Worm (Caenorhabditis elegans): ENCODE data around the gene ZK686.3.

Gene ZK686.3

DNA sequence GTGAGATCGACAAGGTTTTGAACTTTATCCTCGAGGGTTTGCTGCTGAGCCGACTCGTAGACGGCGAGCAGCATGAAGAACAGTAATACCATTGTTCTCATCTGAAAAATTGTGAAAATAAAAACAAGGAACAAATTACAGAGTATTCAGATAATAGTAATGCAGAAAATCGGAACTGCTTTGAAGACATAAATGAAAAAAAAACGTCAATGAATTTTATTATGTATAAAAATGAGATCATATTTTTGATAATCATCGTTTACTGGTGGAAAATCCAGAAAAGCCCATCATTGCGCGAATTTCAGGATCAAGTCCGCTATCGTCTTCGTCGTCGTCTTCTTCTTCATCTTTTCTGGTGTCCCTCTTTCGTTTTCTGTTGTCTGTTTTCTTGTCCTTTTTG, at the start of gene ZK686.3:
Gene ZK686.3 (minus strand): TSS at position 101 of the 400 bp plus-strand sequence.
- no peak for TF ChIP-seq unc-62 (GFP tag; optimal IDR thresholded peaks at IDR 0.05)

DNA sequence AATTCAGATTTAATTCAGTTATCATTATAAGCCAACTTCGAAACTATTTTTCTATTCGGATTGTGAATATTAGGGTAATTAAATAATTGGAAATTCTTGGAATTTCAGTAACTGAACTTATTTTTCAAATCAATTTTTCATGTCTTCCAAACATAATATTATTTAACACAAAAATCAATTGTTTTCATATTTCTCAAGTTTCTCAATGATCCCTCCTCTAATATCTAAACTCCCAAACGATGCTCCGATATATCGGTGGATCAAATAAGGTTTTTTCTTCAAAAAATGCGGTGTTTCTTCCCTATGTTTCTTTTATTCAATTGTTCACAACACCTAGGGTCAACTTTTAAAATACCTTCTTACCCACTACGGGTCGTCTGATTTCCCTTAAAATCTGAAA, 47.6 kb upstream of the ZK686.3 start:
- TF ChIP-seq unc-62 (GFP tag; optimal IDR thresholded peaks at IDR 0.05), result no peak

DNA sequence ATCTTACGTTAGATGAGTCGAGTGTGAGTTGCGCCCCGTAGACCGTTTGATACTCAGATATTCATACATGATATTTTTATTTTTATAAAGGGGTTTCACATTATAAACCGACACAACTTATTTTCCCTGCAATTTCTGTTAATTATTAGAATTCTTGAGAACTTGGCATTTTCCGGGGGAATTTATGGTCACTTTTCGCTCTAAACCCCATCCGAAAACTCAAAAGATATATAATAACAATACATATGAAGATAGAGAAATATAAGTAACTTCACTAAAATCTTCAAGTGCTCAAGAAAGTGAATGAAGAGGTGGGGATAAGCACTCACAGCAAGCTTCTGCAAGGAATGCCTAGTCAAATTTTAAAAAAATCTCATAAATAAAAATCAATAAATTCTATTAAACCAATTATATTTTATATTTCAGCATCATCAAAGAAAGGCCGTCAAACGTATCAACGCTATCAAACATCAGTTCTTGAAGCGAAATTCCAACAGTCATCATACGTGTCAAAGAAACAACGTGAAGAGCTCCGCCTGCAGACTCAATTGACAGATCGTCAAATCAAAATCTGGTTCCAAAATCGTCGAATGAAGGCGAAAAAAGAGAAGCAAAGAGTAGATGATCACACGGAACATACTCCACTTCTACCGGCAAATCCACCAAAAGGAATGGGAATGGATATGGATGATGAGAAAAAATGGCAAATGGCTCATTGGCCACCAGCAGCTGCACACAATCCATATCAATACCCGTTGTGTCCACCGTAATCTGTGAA, 46.9 kb upstream of the ZK686.3 start:
- TF ChIP-seq unc-62 (GFP tag; optimal IDR thresholded peaks at IDR 0.05), result no peak

DNA sequence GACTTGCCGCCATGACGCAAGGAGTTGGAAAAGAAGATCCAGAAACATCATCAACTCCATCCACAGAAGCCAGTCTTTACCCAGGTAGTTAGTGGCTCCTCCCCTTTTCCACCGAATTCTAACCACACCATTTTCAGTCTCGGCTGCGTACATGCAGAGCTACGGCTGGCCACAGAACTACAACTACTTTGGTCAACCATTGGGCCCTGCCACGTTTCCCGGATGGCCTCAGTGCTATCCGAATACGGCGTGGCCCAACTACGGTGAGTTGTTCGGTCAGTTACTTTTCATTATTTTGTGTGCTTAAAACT, 46.1 kb upstream of the ZK686.3 start:
- no peak for TF ChIP-seq unc-62 (GFP tag; optimal IDR thresholded peaks at IDR 0.05)

DNA sequence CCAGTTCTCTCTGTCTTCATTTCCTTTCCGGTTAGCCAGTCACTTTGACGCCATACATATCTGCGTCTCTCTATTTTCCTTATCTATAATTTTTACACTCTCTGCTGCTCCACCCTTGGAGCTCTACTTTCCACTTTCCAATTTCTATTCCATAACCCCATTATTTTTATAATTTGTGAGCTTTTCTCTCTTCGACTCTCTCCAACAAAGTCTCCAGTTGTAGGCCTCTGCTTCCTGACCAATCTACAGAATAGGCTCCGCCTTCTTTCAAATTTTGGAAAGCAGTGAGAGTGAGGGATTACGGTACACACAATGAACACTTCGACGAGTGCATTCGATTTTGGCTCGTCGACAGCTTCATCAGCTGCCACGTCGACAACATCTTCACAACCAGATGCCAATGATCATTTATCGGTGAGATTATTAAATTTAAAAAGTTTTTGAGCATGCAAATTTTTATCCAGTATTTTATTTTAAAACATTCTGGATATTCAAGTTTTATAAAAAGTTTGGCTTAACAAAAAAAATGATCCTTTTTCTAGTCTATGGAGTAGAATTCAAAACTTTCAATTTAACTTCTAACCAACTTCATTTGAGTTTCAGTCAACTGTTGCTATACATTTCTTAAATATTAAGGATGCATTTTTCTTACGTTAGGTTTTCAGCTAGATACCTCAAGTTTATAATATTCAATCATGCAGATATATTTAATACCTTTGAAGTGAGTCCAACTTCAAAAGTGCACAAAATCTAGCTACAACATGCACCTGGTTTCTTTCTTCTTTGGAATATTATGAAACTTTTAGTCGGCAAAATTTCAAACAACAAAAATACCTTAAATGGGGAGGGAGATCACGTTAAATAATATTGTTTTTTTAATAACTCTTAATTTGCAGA, 45.5 kb upstream of the ZK686.3 start, which contains the start of gene egl-5:
Gene egl-5 (plus strand): TSS at position 216 of the 897 bp plus-strand sequence.
- no peak for TF ChIP-seq unc-62 (GFP tag; optimal IDR thresholded peaks at IDR 0.05)

DNA sequence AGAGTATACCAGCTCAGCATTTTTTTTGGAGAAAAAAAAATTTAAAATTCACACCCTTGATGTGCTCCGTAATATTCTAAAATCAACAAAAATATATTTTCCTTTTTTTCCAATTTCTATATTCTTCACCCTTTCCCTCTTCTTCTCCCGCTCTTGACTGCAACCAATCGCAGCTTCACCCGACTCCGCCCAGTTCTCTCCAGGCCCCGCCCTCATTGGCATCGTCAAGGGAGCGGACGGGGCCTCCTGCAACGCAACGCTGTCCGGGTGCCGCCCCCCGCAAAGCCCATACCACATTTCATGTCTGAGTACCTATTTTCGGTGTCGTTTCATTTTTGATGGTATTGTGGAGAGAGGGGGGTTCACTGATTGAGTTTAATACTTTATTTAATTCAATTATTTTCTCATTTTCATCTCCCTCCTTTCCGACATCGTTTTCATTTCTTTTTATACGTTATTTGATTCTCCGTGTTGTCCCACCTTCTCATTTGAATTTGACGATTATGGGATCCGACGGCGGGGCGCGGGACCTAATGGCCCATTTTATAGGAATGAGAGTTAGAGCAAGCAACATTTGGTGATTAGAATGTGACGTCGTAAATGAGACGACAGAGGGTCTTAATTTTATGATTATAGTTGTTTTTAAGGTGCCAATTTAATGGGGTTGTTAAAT, 43.5 kb upstream of the ZK686.3 start:
- no peak for TF ChIP-seq unc-62 (GFP tag; optimal IDR thresholded peaks at IDR 0.05)

DNA sequence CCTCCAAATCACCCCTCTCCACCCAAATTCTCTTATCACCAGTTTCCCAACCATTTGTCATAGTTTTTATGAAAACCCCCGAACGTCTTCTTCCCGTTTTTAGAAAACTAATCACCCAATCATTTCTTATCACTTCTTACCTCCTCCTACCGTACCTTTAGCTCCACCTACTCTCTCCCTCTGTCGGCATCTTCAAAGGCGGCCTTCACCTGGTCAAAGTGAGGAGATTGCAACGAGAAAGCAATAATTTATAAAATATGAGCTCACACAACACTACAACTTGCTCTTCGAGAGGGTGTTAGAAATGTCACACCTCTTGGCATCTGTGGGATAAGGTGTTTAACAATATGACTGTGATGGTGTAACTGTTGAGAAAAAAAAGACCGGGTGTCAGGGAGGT, 40.2 kb upstream of the ZK686.3 start:
- no peak for TF ChIP-seq unc-62 (GFP tag; optimal IDR thresholded peaks at IDR 0.05)

DNA sequence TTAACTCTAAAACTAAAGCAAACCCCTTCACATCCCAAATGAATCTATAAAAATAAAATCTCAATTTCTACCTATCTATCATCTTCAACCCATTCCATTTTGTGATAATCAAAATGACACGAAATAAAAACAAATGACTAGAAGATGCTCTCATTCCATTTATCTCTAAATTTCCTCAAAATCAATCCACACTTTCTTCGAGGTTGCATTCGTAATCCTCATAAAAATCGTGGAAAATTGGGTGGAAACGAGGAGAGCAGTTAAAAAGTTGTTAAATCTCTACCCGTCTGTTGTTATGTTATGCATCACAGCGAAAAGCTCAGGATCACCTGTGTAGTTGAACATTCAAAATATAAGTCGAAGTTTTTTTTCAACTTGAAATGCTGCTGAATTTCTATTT, 38.1 kb upstream of the ZK686.3 start:
- TF ChIP-seq unc-62 (GFP tag; optimal IDR thresholded peaks at IDR 0.05), result no peak

DNA sequence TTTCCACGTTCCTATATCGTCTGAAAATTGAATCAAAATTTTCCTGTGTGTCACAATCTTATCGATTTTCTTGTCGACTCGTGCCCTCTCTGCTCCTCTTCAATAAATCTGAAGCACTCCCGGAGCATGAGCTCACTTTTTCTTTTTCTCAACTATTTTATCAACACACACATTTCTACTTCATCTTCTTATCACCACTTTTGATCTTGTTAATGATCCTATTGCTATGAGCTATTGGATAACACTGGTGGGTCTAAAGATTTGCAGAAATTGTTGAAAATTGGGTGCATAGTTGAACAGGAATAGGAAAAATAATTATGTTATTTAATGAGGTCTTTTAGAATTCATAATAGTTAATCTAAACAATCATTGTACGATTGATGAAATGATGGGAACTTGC, 36.4 kb upstream of the ZK686.3 start:
- no peak for TF ChIP-seq unc-62 (GFP tag; optimal IDR thresholded peaks at IDR 0.05)

DNA sequence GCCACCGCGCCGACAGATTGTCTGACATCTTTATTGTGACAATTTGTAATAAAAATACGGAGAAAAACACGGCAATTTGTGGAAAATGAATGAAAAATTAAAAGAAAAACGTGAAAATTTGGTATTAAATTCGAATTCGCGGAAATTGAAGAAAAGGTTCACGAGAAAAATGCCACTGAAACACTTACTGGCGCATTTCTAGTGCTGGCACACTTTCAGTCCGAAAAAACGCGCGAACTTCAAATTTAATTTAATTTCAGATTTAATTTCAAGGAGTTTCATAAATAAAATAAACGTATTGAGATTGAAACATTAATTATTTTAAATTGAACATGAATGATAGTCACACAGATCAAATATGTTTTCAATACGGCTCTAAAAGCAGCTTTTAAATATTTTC, 26.4 kb upstream of the ZK686.3 start, which contains the start of gene cyk-7:
Gene cyk-7 (minus strand): TSS at position 99 of the 400 bp plus-strand sequence.
- TF ChIP-seq unc-62 (GFP tag; optimal IDR thresholded peaks at IDR 0.05), result no peak

DNA sequence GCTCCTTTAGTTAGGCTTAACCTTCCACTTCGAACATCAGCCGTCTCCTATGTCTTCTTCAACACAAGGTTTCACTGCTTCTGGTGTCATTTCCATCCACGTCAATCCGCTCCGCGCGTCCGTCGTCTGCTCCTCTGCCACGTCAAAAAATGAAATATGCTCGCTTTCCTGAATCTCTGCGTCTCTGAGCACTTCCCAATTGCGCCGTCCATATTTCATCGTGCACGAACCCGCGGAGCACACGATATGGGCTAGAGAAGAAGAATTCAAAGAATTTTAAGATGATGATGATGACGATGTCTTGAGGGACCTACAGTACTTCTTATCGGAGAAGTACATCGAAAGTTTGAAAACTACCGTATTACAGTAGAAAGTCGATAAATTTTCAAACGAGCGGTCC, 24.1 kb upstream of the ZK686.3 start:
- TF ChIP-seq unc-62 (GFP tag; optimal IDR thresholded peaks at IDR 0.05), result no peak

DNA sequence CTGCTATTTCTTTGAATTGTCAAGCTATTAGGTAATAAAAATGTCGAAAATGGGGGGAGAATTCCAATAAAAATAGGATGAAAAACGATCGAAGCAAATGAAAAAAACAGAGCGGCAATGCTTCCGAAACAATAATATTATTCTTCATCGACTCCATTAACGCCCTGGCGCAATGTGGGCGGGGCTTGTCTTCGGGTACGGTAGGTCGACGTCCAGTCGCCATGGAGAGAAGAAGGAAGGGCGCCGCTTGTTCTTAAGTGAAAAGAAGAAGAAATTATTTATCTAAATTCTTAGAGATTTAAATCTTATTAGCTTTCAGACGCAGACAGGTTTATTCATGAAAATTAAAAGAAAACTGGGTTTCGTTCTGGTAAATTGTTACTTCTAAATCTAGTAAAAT, 23.3 kb upstream of the ZK686.3 start:
- no peak for TF ChIP-seq unc-62 (GFP tag; optimal IDR thresholded peaks at IDR 0.05)

DNA sequence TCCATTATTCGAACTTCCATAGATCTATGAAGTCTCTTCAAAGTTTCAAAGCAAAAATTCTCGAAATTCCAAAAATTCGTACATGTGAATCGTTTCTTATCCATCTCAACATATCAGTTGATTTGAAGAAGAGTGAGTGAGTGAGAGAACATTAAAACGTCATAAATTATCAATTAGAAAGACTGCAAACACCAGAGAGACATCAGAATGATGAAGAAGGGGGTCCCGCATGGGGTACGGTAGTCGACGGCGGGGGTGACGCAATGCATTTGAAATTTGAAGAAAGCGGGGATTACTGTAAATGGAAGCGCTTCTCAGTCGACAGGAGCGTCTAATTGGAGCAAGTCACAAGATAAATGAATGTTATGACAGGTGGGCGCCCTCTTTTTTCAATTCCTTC, 21.7 kb upstream of the ZK686.3 start:
- no peak for TF ChIP-seq unc-62 (GFP tag; optimal IDR thresholded peaks at IDR 0.05)

DNA sequence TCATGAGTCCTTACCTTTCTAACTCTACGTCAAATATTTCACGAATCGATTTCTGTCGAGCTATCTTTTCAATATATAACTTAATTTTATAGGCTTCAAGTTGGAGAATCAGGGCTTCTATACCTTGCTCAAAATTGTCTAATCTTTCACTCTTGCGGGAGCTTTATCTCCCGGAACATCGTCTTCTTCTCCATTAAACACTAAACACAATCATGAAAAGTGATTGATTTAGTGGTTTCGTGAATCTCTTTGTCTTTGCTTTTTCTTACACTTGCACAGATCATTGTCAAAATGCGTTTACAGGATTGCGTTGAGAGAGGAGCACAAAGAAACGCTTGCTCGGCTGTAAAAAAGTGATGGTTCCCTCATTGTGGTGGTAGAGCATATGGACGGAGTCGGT, 19.5 kb upstream of the ZK686.3 start:
- no peak for TF ChIP-seq unc-62 (GFP tag; optimal IDR thresholded peaks at IDR 0.05)

DNA sequence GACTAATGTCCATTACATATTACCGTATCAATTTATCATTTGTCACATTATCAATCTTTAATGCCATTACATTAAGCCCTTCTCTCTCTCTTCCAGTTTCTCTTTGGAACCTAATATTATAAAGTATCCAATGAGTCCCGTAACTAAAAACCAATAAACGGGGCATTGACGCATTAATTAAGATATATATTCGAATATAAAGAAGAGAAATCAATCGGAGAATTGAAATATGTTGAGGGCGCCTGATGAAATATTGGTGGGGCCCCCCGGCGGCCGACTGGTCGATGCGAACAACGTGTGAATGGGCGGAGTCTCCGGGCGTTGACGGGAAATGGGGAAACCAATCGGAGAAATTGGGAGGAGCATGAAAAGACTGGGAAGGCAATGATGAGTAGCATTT, 15.3 kb upstream of the ZK686.3 start:
- TF ChIP-seq unc-62 (GFP tag; optimal IDR thresholded peaks at IDR 0.05), result no peak

DNA sequence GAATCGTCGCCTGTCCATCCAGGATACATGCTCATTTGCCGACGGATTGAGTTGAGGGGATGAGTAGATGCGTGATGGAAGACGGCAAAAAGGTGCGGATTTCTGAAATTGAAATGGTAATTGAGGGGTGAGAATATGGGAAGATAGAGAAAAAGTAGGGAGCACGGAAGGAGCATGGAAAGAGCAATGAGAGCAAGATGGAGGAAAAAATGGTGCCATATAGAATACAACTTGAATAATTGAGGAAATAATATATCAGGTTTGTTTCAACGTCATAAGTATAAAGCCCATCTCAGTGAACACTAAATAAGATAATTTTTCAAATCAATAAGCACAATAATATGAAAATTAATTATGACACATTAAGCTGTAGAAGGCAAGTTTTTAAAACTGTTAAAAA, 14.5 kb upstream of the ZK686.3 start, which contains the start of gene mab-5:
Gene mab-5 (minus strand): TSS at position 101 of the 400 bp plus-strand sequence.
- TF ChIP-seq unc-62 (GFP tag; optimal IDR thresholded peaks at IDR 0.05), result no peak
